Fruit fly (Drosophila melanogaster): ENCODE measurements around the gene CG33080.

Gene CG33080

dm6 chrX:5665902-5666301 lies 51.7 kb downstream of the CG33080 start, which contains the start of the genes Sirt4 and CG4119 (continued):
- TF ChIP-seq Fer1 (GFP tag; optimal IDR thresholded peaks at IDR 0.05) (peak; percentile 27), NC2α (GFP tag; optimal IDR thresholded peaks at IDR 0.05) (no peak), Aef1 (GFP tag; IDR thresholded peaks at IDR 0.05) (no peak), Rfx (GFP tag; IDR thresholded peaks at IDR 0.05) (peak; percentile 62), CG8478 (optimal IDR thresholded peaks at IDR 0.05) (peak; percentile 30), Opbp (GFP tag; IDR thresholded peaks at IDR 0.05; ENCODE audit: partially characterized antibody) (peak; percentile 97), sens (GFP tag) (no peak), eve (GFP tag; optimal IDR thresholded peaks at IDR 0.05) (no peak), CG10462 (GFP tag; optimal IDR thresholded peaks at IDR 0.05) (no peak), Scr (GFP tag; IDR thresholded peaks at IDR 0.05; ENCODE audit: partially characterized antibody) (peak; percentile 93), Dp (GFP tag; optimal IDR thresholded peaks at IDR 0.05) (peak; percentile 52), nom (GFP tag; optimal IDR thresholded peaks at IDR 0.05) (no peak), CG2889 (GFP tag; IDR thresholded peaks at IDR 0.05) (no peak), ken (GFP tag; IDR thresholded peaks at IDR 0.05) (no peak), ash1 (GFP tag; optimal IDR thresholded peaks at IDR 0.05) (no peak), E2f2 (GFP tag; IDR thresholded peaks at IDR 0.05) (peak; percentile 54), sug (tag; optimal IDR thresholded peaks at IDR 0.05) (peak; percentile 63), CG12391 (tag; optimal IDR thresholded peaks at IDR 0.05) (peak; percentile 40), CG11504 (tag; optimal IDR thresholded peaks at IDR 0.05) (no peak), ara (GFP tag; IDR thresholded peaks at IDR 0.05) (0 out of 2 replicates have a peak, but pooled peaks have one; percentile 5), CG12744 (GFP tag; optimal IDR thresholded peaks at IDR 0.05) (no peak), CG42726 (GFP tag; IDR thresholded peaks at IDR 0.05; ENCODE audit: partially characterized antibody) (peak; percentile 98), CG4424 (GFP tag; optimal IDR thresholded peaks at IDR 0.05) (no peak), Antp (GFP tag; optimal IDR thresholded peaks at IDR 0.05) (peak; percentile 13), Nf-YB (GFP tag; optimal IDR thresholded peaks at IDR 0.05) (no peak), E2f1 (GFP tag; IDR thresholded peaks at IDR 0.05) (0 out of 2 replicates have a peak, but pooled peaks have one; percentile 8), H2.0 (GFP tag; IDR thresholded peaks at IDR 0.05) (peak; percentile 5; the same call in 1 of the 2 replicates), CG7963 (GFP tag; IDR thresholded peaks at IDR 0.05; ENCODE audit: partially characterized antibody) (peak; percentile 98), slbo (GFP tag; IDR thresholded peaks at IDR 0.05) (peak; percentile 54; the same call in 1 of the 2 replicates), CG17361 (GFP tag; IDR thresholded peaks at IDR 0.05) (0 out of 3 replicates have a peak, but pooled peaks have one; percentile 17), CG3995 (GFP tag; optimal IDR thresholded peaks at IDR 0.05) (peak; percentile 16), CG14050 (GFP tag; IDR thresholded peaks at IDR 0.05) (no peak), ham (GFP tag; IDR thresholded peaks at IDR 0.05) (no peak), peb (GFP tag; IDR thresholded peaks at IDR 0.05) (no peak), fu2 (GFP tag; optimal IDR thresholded peaks at IDR 0.05) (peak; percentile 21), z (GFP tag; IDR thresholded peaks at IDR 0.05) (no peak), oc (tag; optimal IDR thresholded peaks at IDR 0.05) (peak; percentile 17), chinmo (GFP tag; IDR thresholded peaks at IDR 0.05; ENCODE audit: partially characterized antibody) (peak; percentile 91; the same call in 3 of the 4 replicates), CG15011 (GFP tag; optimal IDR thresholded peaks at IDR 0.05) (no peak), phol (tag; optimal IDR thresholded peaks at IDR 0.05) (peak; percentile 52), CG1647 (GFP tag; optimal IDR thresholded peaks at IDR 0.05) (no peak), br (optimal IDR thresholded peaks at IDR 0.05) (no peak), CG1832 (GFP tag; optimal IDR thresholded peaks at IDR 0.05) (no peak), Ets65A (GFP tag) (peak; percentile 33), Fer3 (tag; optimal IDR thresholded peaks at IDR 0.05) (no peak), CG33213 (GFP tag; optimal IDR thresholded peaks at IDR 0.05) (peak; percentile 25), CG6175 (GFP tag; IDR thresholded peaks at IDR 0.05) (no peak), ems (GFP tag; optimal IDR thresholded peaks at IDR 0.05) (no peak), tap (tag; optimal IDR thresholded peaks at IDR 0.05) (no peak), sna (GFP tag; IDR thresholded peaks at IDR 0.05; ENCODE audit: partially characterized antibody) (peak; percentile 91), gt (GFP tag; IDR thresholded peaks at IDR 0.05) (no peak), nerfin-2 (GFP tag; IDR thresholded peaks at IDR 0.05; ENCODE audit: partially characterized antibody) (peak; percentile 96)

Data from whole organism, embryonic.